Worm (Caenorhabditis elegans) whole organism, L4/young adult: ENCODE results near the gene msp-49.

Source experiments
- W03F9.2 ChIP-seq: fragments of 150-350 bp; optimal IDR thresholded peaks from 2 replicates; lab custom pipeline; 2014; ENCODE audit warnings: missing biosample characterization, missing genetic modification characterization
- him-1 ChIP-seq: sonication (generic microtip); optimal IDR thresholded peaks from 2 replicates; lab custom pipeline; 2016; ENCODE audit warnings: missing genotype, missing genetic modification reagents, missing genetic modification characterization, missing compliant biosample characterization

ce11 chrII:5176934-5177333 is 17.2 kb upstream of the msp-49 start:
- TF ChIP-seq W03F9.2 (tag; lab: Kevin White, UChicago) (no peak), him-1 (tag; lab: Kevin White, UChicago) (no peak)
